Worm (Caenorhabditis elegans): ENCODE results near the gene str-60.

ce11 chrV:15921102-15921501 lies 23.3 kb downstream of the str-60 start, which contains the start of gene cdr-1:
- no peak for TF ChIP-seq ztf-23 (GFP tag; IDR thresholded peaks at IDR 0.05)
- TF ChIP-seq med-1 (GFP tag; optimal IDR thresholded peaks at IDR 0.05; ENCODE audit: insufficient read depth) = no peak
- no peak for TF ChIP-seq cog-1 (tag; optimal IDR thresholded peaks at IDR 0.05)
- no peak for TF ChIP-seq flt-1 (GFP tag; IDR thresholded peaks at IDR 0.05)
- no peak for TF ChIP-seq ref-1 (GFP tag; conservative IDR thresholded peaks at IDR 0.05)
- TF ChIP-seq ztf-29 (GFP tag; IDR thresholded peaks at IDR 0.05) = no peak
- no peak for TF ChIP-seq tab-1 (GFP tag; IDR thresholded peaks at IDR 0.05)
- no peak for TF ChIP-seq klf-2 (GFP tag; conservative IDR thresholded peaks at IDR 0.05)
